Fruit fly (Drosophila melanogaster): ENCODE results near the gene PGRP-LD.

PGRP-LD gene

dm6 chr3L:5793967-5794366 lies 14.1 kb downstream of the PGRP-LD start, which contains the start of gene Bre1 (continued):
- peak; percentile 73 for TF ChIP-seq Ets97D (GFP tag; optimal IDR thresholded peaks at IDR 0.05)
- TF ChIP-seq CG12942 (GFP tag; optimal IDR thresholded peaks at IDR 0.05), result no peak
- TF ChIP-seq stwl (tag; optimal IDR thresholded peaks at IDR 0.05), result peak; percentile 78
- peak; percentile 97 for TF ChIP-seq E2f2 (GFP tag; IDR thresholded peaks at IDR 0.05)
- TF ChIP-seq nerfin-2 (GFP tag; IDR thresholded peaks at IDR 0.05; ENCODE audit: partially characterized antibody), result peak; percentile 52
- peak; percentile 77 for TF ChIP-seq CG16813 (GFP tag; IDR thresholded peaks at IDR 0.05; ENCODE audit: partially characterized antibody)
- peak; percentile 83 for TF ChIP-seq sens (GFP tag)

- no peak for TF ChIP-seq prd (optimal IDR thresholded peaks at IDR 0.05)
- peak; percentile 57; the same call in 2 of the 3 replicates for TF ChIP-seq prd (GFP tag; IDR thresholded peaks at IDR 0.05)
- peak in 1 of 2 experiments; percentile 19 for TF ChIP-seq bsh (GFP tag; optimal IDR thresholded peaks at IDR 0.05)
- no peak for TF ChIP-seq Lim3 (GFP tag; IDR thresholded peaks at IDR 0.05)
- TF ChIP-seq Gsc (GFP tag; IDR thresholded peaks at IDR 0.05), result peak; percentile 23; the same call in 1 of the 2 replicates
- peak; percentile 70; the same call in 2 of the 3 replicates for TF ChIP-seq ci (GFP tag; IDR thresholded peaks at IDR 0.05)
- TF ChIP-seq tgo (GFP tag; IDR thresholded peaks at IDR 0.05), result 0 out of 3 replicates have a peak, but pooled peaks have one; percentile 27
- peak; percentile 2 for TF ChIP-seq Antp (GFP tag; optimal IDR thresholded peaks at IDR 0.05)
- TF ChIP-seq Vsx1 (GFP tag; optimal IDR thresholded peaks at IDR 0.05), result no peak
- no peak for TF ChIP-seq kay (GFP tag; optimal IDR thresholded peaks at IDR 0.05)
- 0 out of 2 replicates have a peak, but pooled peaks have one; percentile 6 for TF ChIP-seq CG16779 (GFP tag; IDR thresholded peaks at IDR 0.05)
- TF ChIP-seq sug (tag; optimal IDR thresholded peaks at IDR 0.05), result no peak
- TF ChIP-seq CG8388 (GFP tag; optimal IDR thresholded peaks at IDR 0.05), result no peak
- TF ChIP-seq CG10267 (tag; optimal IDR thresholded peaks at IDR 0.05), result no peak
- no peak for TF ChIP-seq eve (GFP tag; optimal IDR thresholded peaks at IDR 0.05)
- TF ChIP-seq CG10209 (GFP tag; optimal IDR thresholded peaks at IDR 0.05), result peak; percentile 8
- 0 out of 2 replicates have a peak, but pooled peaks have one; percentile 20 for TF ChIP-seq CG10959 (GFP tag; IDR thresholded peaks at IDR 0.05)
- TF ChIP-seq CG10366 (GFP tag; IDR thresholded peaks at IDR 0.05), result peak; percentile 17; the same call in 1 of the 2 replicates
- TF ChIP-seq wor (GFP tag; IDR thresholded peaks at IDR 0.05), result no peak; the same call in 1 of the 2 replicates
- TF ChIP-seq ems (GFP tag; optimal IDR thresholded peaks at IDR 0.05), result peak; percentile 25
- peak; percentile 80 for TF ChIP-seq Med (GFP tag)
- TF ChIP-seq dysf (GFP tag; IDR thresholded peaks at IDR 0.05), result peak; percentile 45; the same call in 1 of the 3 replicates
- no peak for TF ChIP-seq Optix (GFP tag; IDR thresholded peaks at IDR 0.05)
- peak; percentile 15; the same call in 1 of the 2 replicates for TF ChIP-seq sisA (GFP tag; IDR thresholded peaks at IDR 0.05)
- peak; percentile 48 for TF ChIP-seq sens (GFP tag)
- TF ChIP-seq Sox102F (GFP tag; optimal IDR thresholded peaks at IDR 0.05), result no peak
- TF ChIP-seq CG11247 (GFP tag; IDR thresholded peaks at IDR 0.05), result 0 out of 2 replicates have a peak, but pooled peaks have one; percentile 33
- 0 out of 3 replicates have a peak, but pooled peaks have one; percentile 23 for TF ChIP-seq CG11560 (tag; IDR thresholded peaks at IDR 0.05)
- TF ChIP-seq slbo (GFP tag; IDR thresholded peaks at IDR 0.05), result 0 out of 2 replicates have a peak, but pooled peaks have one; percentile 27
- peak; percentile 10; the same call in 1 of the 3 replicates for TF ChIP-seq CG14050 (GFP tag; IDR thresholded peaks at IDR 0.05)
- no peak for TF ChIP-seq tin (GFP tag; optimal IDR thresholded peaks at IDR 0.05)
- 0 out of 2 replicates have a peak, but pooled peaks have one; percentile 5 for TF ChIP-seq Ptx1 (GFP tag; IDR thresholded peaks at IDR 0.05)
- peak; percentile 40; the same call in 1 of the 3 replicates for TF ChIP-seq row (GFP tag; IDR thresholded peaks at IDR 0.05)
- 0 out of 3 replicates have a peak, but pooled peaks have one; percentile 25 for TF ChIP-seq zfh1 (GFP tag; IDR thresholded peaks at IDR 0.05)
- peak in 1 of 2 experiments; percentile 15 for TF ChIP-seq chif (GFP tag; optimal IDR thresholded peaks at IDR 0.05)
- no peak for TF ChIP-seq stc (GFP tag; IDR thresholded peaks at IDR 0.05)
- no peak for TF ChIP-seq CG8924 (tag; optimal IDR thresholded peaks at IDR 0.05)
- no peak for TF ChIP-seq CG1647 (GFP tag; optimal IDR thresholded peaks at IDR 0.05)
- TF ChIP-seq CG3407 (GFP tag; optimal IDR thresholded peaks at IDR 0.05), result no peak
- TF ChIP-seq ase (GFP tag; IDR thresholded peaks at IDR 0.05), result 0 out of 3 replicates have a peak, but pooled peaks have one; percentile 46
- TF ChIP-seq lmd (GFP tag; IDR thresholded peaks at IDR 0.05), result peak; percentile 43
- TF ChIP-seq NFAT (GFP tag; IDR thresholded peaks at IDR 0.05), result no peak
- no peak for TF ChIP-seq CG42726 (GFP tag; IDR thresholded peaks at IDR 0.05; ENCODE audit: partially characterized antibody)
Observed at dm6 chr3L:5796493-5796998, 16.7 kb downstream of the PGRP-LD start, which contains the start of gene Tektin-C. Gene Tektin-C (minus strand): TSS chr3L:5796543.
